Worm (Caenorhabditis elegans) whole organism, L2 larva: Measurements from ENCODE around the gene F11D11.22.

ENCODE experiments used
- C34F6.9 ChIP-seq: fragments of 150-350 bp; optimal IDR thresholded peaks from 2 replicates; lab custom pipeline; 2014; ENCODE audit warnings: missing biosample characterization, missing genetic modification characterization
- R02D3.7 ChIP-seq: fragments of 150-350 bp; optimal IDR thresholded peaks from 2 replicates; lab custom pipeline; 2014; ENCODE audit warnings: missing biosample characterization, missing genetic modification characterization
- alr-1 ChIP-seq: fragments of 150-350 bp; optimal IDR thresholded peaks from 2 replicates; lab custom pipeline; 2014; ENCODE audit warnings: missing biosample characterization, missing genetic modification characterization
- aly-2 ChIP-seq: fragments of 150-350 bp; optimal IDR thresholded peaks from 2 replicates; lab custom pipeline; 2014; ENCODE audit warnings: missing biosample characterization, missing genetic modification characterization
- blmp-1 ChIP-seq: sonication (generic microtip); optimal IDR thresholded peaks from 2 replicates; lab custom pipeline; 2017; ENCODE audit warnings: missing genetic modification characterization, mild to moderate bottlenecking, missing compliant biosample characterization, antibody characterized with exemption, moderate library complexity; ENCODE audit not compliant: insufficient read depth
- ceh-16 ChIP-seq: fragments of 150-350 bp; optimal IDR thresholded peaks from 2 replicates; lab custom pipeline; 2014; ENCODE audit warnings: missing biosample characterization, missing genetic modification characterization
- ceh-82 ChIP-seq: fragments of 150-350 bp; optimal IDR thresholded peaks from 2 replicates; lab custom pipeline; 2014; ENCODE audit warnings: missing biosample characterization, missing genetic modification characterization
- crh-2 ChIP-seq: sonication (generic microtip); optimal IDR thresholded peaks from 2 replicates; lab custom pipeline; 2017; ENCODE audit warnings: missing biosample characterization, missing genetic modification characterization
- fos-1 ChIP-seq: fragments of 150-350 bp; optimal IDR thresholded peaks from 2 replicates; lab custom pipeline; 2014; ENCODE audit warnings: missing biosample characterization, missing genetic modification characterization
- gmeb-1 ChIP-seq: fragments of 150-350 bp; optimal IDR thresholded peaks from 2 replicates; lab custom pipeline; 2014; ENCODE audit warnings: missing biosample characterization, missing genetic modification characterization
- lin-11 ChIP-seq: fragments of 150-350 bp; sonication (generic microtip); optimal IDR thresholded peaks from 2 replicates; lab custom pipeline; 2014; ENCODE audit warnings: missing biosample characterization, missing genetic modification characterization, inconsistent platforms, mixed read lengths
- lin-13 ChIP-seq: fragments of 150-350 bp; optimal IDR thresholded peaks from 2 replicates; lab custom pipeline; 2014; ENCODE audit warnings: missing biosample characterization, missing genetic modification reagents, missing genetic modification characterization
- lsy-2 ChIP-seq, 2 experiments: fragments of 150-350 bp in 1 of 2; sonication (generic microtip) in 1 of 2; optimal IDR thresholded peaks; 2 replicates each; lab custom pipeline; 2014 to 2017; ENCODE audit warnings: missing biosample characterization in 2 of 2, missing genetic modification characterization in 2 of 2
- mab-5 ChIP-seq: fragments of 150-350 bp; optimal IDR thresholded peaks from 2 replicates; lab custom pipeline; 2014; ENCODE audit warnings: missing biosample characterization, missing genetic modification characterization
- mbf-1 ChIP-seq: sonication (generic microtip); optimal IDR thresholded peaks from 2 replicates; lab custom pipeline; 2017; ENCODE audit warnings: missing biosample characterization, missing genetic modification characterization
- mdl-1 ChIP-seq, 2 experiments: fragments of 150-350 bp in 1 of 2; sonication (generic microtip) in 1 of 2; optimal IDR thresholded peaks; 2 replicates each; lab custom pipeline; 2017; ENCODE audit warnings: missing biosample characterization in 2 of 2, missing genetic modification characterization in 2 of 2
- nhr-10 ChIP-seq: sonication (generic microtip); optimal IDR thresholded peaks from 2 replicates; lab custom pipeline; 2017; ENCODE audit warnings: missing biosample characterization, missing genetic modification characterization
- nhr-11 ChIP-seq: fragments of 150-350 bp; optimal IDR thresholded peaks from 2 replicates; lab custom pipeline; 2014; ENCODE audit warnings: missing biosample characterization, missing genetic modification characterization
- nhr-12 ChIP-seq: fragments of 150-350 bp; optimal IDR thresholded peaks from 2 replicates; lab custom pipeline; 2014; ENCODE audit warnings: missing biosample characterization, missing genetic modification characterization
- nhr-129 ChIP-seq: fragments of 150-350 bp; optimal IDR thresholded peaks from 2 replicates; lab custom pipeline; 2014; ENCODE audit warnings: missing biosample characterization, missing genetic modification characterization
- nhr-21 ChIP-seq: fragments of 150-350 bp; optimal IDR thresholded peaks from 2 replicates; lab custom pipeline; 2014; ENCODE audit warnings: missing biosample characterization, missing genetic modification characterization
- nhr-23 ChIP-seq: fragments of 150-350 bp; optimal IDR thresholded peaks from 2 replicates; lab custom pipeline; 2014; ENCODE audit warnings: missing biosample characterization, missing genetic modification reagents, missing genetic modification characterization
- nhr-237 ChIP-seq: fragments of 150-350 bp; optimal IDR thresholded peaks from 2 replicates; lab custom pipeline; 2014; ENCODE audit warnings: missing biosample characterization, missing genetic modification characterization
- nhr-25 ChIP-seq: fragments of 150-350 bp; sonication (generic microtip); optimal IDR thresholded peaks from 3 replicates; lab custom pipeline; 2014; ENCODE audit warnings: missing biosample characterization, missing genetic modification characterization
- peb-1 ChIP-seq: fragments of 150-350 bp; optimal IDR thresholded peaks from 2 replicates; lab custom pipeline; 2014; ENCODE audit warnings: missing biosample characterization, missing genetic modification characterization
- sem-4 ChIP-seq: fragments of 150-350 bp; optimal IDR thresholded peaks from 2 replicates; lab custom pipeline; 2014; ENCODE audit warnings: missing biosample characterization, missing genetic modification reagents, missing genetic modification characterization
- skn-1 ChIP-seq: sonication (generic microtip); optimal IDR thresholded peaks from 2 replicates; lab custom pipeline; 2017; ENCODE audit warnings: missing biosample characterization, missing genetic modification characterization
- sma-9 ChIP-seq, 2 experiments: fragments of 150-350 bp in 1 of 2; sonication (generic microtip) in 1 of 2; optimal IDR thresholded peaks; 2 replicates each; lab custom pipeline; 2014 to 2016; ENCODE audit warnings: missing genetic modification characterization in 2 of 2, mild to moderate bottlenecking in 1 of 2, missing biosample characterization in 1 of 2, missing compliant biosample characterization in 1 of 2, missing genetic modification reagents in 1 of 2, moderate library complexity in 1 of 2
- snpc-4 ChIP-seq: fragments of 150-350 bp; optimal IDR thresholded peaks from 2 replicates; lab custom pipeline; 2014; ENCODE audit warnings: missing biosample characterization, missing genetic modification characterization
- unc-39 ChIP-seq: fragments of 150-350 bp; optimal IDR thresholded peaks from 2 replicates; lab custom pipeline; 2014; ENCODE audit warnings: missing biosample characterization, missing genetic modification characterization
- unc-55 ChIP-seq: fragments of 150-350 bp; sonication (generic microtip); optimal IDR thresholded peaks from 3 replicates; lab custom pipeline; 2014; ENCODE audit warnings: missing biosample characterization, missing genetic modification reagents, missing genetic modification characterization
- zag-1 ChIP-seq: fragments of 150-350 bp; optimal IDR thresholded peaks from 2 replicates; lab custom pipeline; 2014; ENCODE audit warnings: missing biosample characterization, missing genetic modification characterization
- ztf-1 ChIP-seq: fragments of 200-800 bp; sonication (Bioruptor generic); conservative IDR thresholded peaks from 2 replicates; pipeline ENCODE4 v1.3.6; 2022; ENCODE audit warnings: missing genetic modification characterization, missing compliant biosample characterization
- ztf-11 ChIP-seq: sonication (generic microtip); optimal IDR thresholded peaks from 2 replicates; lab custom pipeline; 2017; ENCODE audit warnings: missing biosample characterization, missing genetic modification characterization
- ztf-4 ChIP-seq: fragments of 150-350 bp; optimal IDR thresholded peaks from 2 replicates; lab custom pipeline; 2014; ENCODE audit warnings: missing biosample characterization, missing genetic modification characterization

The F11D11.22 gene

DNA sequence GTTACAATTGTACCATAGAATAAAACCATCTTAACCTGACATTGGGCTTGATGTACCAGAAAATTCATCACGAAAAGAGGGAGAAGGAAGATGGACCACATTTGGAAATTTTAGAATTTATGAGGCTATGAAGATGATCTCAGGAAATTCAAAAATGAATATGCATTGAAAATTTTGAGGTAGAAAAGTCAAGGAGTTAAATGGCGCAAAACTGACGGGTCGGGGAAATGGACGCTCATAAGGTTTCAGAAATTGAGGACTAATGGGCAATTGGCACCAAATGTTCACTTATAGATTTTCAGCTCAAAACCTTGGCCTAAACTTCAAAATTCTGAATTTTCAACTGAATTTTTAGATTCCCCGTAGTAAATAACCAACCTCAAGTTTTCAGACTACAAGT lies 8.5 kb downstream of the F11D11.22 start, which contains the start of gene clec-255:
Gene clec-255, minus strand, starts transcription at position 101 of the 400 bp plus-strand sequence.
- TF ChIP-seq unc-55 (GFP tag; lab: Kevin White, UChicago) = no peak
- no peak for TF ChIP-seq nhr-23 (tag; lab: Kevin White, UChicago)
- no peak for TF ChIP-seq ztf-1 (GFP tag; lab: Robert Waterston, UW)
- no peak for TF ChIP-seq mdl-1 (tag; optimal IDR thresholded peaks at IDR 0.05; lab: Kevin White, UChicago)
- no peak for TF ChIP-seq nhr-12 (tag; lab: Kevin White, UChicago)
- no peak for TF ChIP-seq zag-1 (tag; lab: Kevin White, UChicago)
- TF ChIP-seq aly-2 (tag; lab: Kevin White, UChicago) = no peak
- TF ChIP-seq nhr-25 (tag; lab: Kevin White, UChicago) = no peak
- no peak for TF ChIP-seq blmp-1
- no peak for TF ChIP-seq C34F6.9 (tag; lab: Kevin White, UChicago)
- TF ChIP-seq nhr-10 = no peak
- TF ChIP-seq sem-4 = no peak
- TF ChIP-seq, all 48 proteins: peak for 0

DNA sequence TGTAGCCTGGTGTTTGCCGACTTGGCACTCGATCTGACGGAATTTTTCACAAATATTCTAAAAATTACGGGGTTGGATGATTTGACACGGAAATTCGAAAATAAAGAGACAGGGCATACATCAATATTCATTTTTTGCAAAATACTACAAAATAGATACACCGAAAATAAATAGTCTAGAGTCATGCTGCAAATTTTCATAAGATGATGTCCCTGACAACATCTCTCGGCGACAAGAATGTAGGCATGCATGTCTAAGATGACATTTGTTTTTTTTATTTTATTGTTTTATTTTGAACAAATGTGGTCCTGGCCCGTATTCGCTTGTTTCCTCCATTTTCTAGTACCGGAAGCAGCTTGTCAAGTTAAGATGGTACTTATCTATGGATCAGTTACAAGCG lies 9.2 kb downstream of the F11D11.22 start, which contains the start of gene clec-256:
Gene clec-256, plus strand, starts transcription at position 301 of the 400 bp plus-strand sequence.
- no peak for TF ChIP-seq nhr-11 (tag; lab: Kevin White, UChicago)

DNA sequence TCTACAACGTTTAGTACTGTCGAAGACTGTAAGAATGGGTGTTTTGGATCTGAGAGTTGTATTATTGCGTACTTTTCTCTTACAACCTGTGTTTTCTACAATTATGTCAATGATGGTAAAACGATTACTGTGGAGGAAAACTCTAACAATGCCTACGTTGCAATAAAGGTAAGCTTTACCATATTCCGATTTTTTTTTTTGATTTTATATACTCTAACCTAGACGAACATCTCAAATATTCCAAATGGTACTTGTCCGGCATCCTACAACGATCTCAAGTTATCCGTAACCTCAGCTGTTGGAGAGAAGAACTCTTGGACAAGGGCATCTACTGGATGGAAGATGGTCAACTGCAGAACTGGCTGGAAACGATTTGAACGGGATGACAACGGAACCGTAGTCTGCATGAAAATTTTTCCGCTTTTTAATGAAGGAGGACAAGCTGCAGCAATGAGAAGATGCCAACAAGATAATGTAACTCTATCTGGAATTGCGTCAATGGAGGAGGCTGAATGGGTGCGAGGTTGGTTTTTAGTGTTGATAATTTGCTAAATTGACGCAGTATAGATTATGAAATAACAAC lies 9.8 kb downstream of the F11D11.22 start:
- TF ChIP-seq fos-1 (tag; lab: Kevin White, UChicago) (no peak), lin-11 (no peak), alr-1 (tag; lab: Kevin White, UChicago) (no peak), nhr-11 (tag; lab: Kevin White, UChicago) (no peak), peb-1 (no peak), nhr-12 (tag; lab: Kevin White, UChicago) (no peak), sem-4 (no peak), aly-2 (tag; lab: Kevin White, UChicago) (no peak), ceh-82 (tag; lab: Kevin White, UChicago) (no peak), snpc-4 (tag; lab: Kevin White, UChicago) (no peak), ztf-4 (tag; lab: Kevin White, UChicago) (no peak), crh-2 (no peak), R02D3.7 (no peak), ztf-11 (tag; lab: Kevin White, UChicago) (no peak), nhr-25 (tag; lab: Kevin White, UChicago) (no peak), sma-9 (GFP tag; optimal IDR thresholded peaks at IDR 0.05; lab: Kevin White, UChicago) (no peak), sma-9 (tag; optimal IDR thresholded peaks at IDR 0.05; lab: Kevin White, UChicago) (no peak), C34F6.9 (tag; lab: Kevin White, UChicago) (no peak)

DNA sequence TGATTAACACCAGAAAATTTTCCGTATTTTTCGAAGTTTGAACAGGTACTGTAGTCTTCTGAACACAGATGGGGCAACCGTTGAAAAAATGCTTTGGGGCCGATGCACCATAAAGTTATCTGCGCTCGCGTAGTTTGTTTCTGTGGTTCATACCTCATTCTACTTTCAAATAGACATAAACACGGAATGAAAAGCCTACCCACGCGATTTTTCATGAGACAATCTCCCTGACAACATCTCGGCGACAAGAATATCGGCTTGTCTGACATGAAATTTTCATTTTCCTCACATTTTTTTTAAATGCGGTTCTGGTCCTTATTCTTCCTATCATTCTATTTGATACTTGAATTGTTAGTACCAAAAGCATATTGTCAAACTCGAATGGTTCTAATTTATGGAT lies 10.6 kb downstream of the F11D11.22 start, which contains the start of gene clec-257:
Gene clec-257, plus strand, starts transcription at position 301 of the 400 bp plus-strand sequence.
- TF ChIP-seq unc-55 (GFP tag; lab: Kevin White, UChicago) (no peak), aly-2 (tag; lab: Kevin White, UChicago) (no peak), nhr-10 (no peak), nhr-21 (tag; lab: Kevin White, UChicago) (no peak), nhr-237 (tag; lab: Kevin White, UChicago) (no peak), ztf-11 (tag; lab: Kevin White, UChicago) (no peak), ztf-1 (GFP tag; lab: Robert Waterston, UW) (no peak), gmeb-1 (tag; lab: Kevin White, UChicago) (no peak), nhr-129 (no peak)

DNA sequence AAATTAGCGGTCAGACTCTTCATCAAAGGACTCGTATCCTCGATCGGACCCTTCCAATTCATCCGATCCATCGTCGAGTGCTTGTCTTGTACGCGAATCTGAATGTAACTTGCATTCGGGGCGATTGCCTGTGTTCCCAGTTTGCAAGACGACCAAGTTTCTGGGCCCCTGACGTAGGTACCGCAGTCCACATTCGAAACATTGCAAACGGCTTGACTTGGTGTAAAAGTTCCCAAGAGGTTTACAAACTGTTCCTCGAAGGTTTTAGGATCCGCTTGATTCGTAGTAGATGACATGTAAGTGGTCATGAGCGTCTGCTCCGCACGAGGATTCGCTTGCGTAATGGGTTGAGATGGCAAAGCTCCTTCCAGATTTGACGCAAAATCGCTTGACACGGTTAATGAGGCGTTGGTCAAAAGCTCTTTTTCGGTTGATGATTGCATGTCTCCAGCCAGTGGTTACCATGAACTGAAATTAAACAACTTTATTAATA lies 14.1 kb downstream of the F11D11.22 start, which contains the start of gene Y17D7B.4:
Gene Y17D7B.4, minus strand, starts transcription at position 443 of the 493 bp plus-strand sequence.
- no peak for TF ChIP-seq skn-1 (tag; lab: Kevin White, UChicago)
- TF ChIP-seq nhr-129 = no peak
- no peak for TF ChIP-seq mab-5
- TF ChIP-seq lin-11 = no peak
- TF ChIP-seq nhr-237 (tag; lab: Kevin White, UChicago) = no peak
- no peak for TF ChIP-seq unc-39 (tag; lab: Kevin White, UChicago)
- no peak for TF ChIP-seq R02D3.7
- no peak for TF ChIP-seq unc-55 (GFP tag; lab: Kevin White, UChicago)
- no peak for TF ChIP-seq ztf-11 (tag; lab: Kevin White, UChicago)
- TF ChIP-seq lsy-2 (tag; optimal IDR thresholded peaks at IDR 0.05; lab: Kevin White, UChicago) = no peak
- no peak for TF ChIP-seq gmeb-1 (tag; lab: Kevin White, UChicago)
- no peak for TF ChIP-seq blmp-1
- no peak for TF ChIP-seq lin-13 (GFP tag; lab: Kevin White, UChicago)
- TF ChIP-seq zag-1 (tag; lab: Kevin White, UChicago) = no peak
- TF ChIP-seq ceh-16 = no peak
- no peak for TF ChIP-seq mbf-1 (tag; lab: Kevin White, UChicago)
- TF ChIP-seq sem-4 = no peak
- TF ChIP-seq snpc-4 (tag; lab: Kevin White, UChicago) = no peak
- TF ChIP-seq, all 48 proteins: peak for 0
